Fruit fly (Drosophila melanogaster): ENCODE data around the gene Wdr81.
A peak's percentile ranks its signal among the peaks of the same experiment; 100 is the strongest.

The Wdr81 gene

dm6 chr2L:11989729-11990128 is 31.0 kb downstream of the Wdr81 start, which contains the start of the genes zuc and dgt2:
Gene zuc, minus strand, starts transcription at chr2L:11989882.
Gene dgt2, plus strand, starts transcription at chr2L:11989936.
- no peak for TF ChIP-seq org-1 (GFP tag; optimal IDR thresholded peaks at IDR 0.05)
- TF ChIP-seq CG1233 (GFP tag; optimal IDR thresholded peaks at IDR 0.05), result no peak
- no peak for TF ChIP-seq eyg (GFP tag; optimal IDR thresholded peaks at IDR 0.05)
- TF ChIP-seq run (tag; optimal IDR thresholded peaks at IDR 0.05), result no peak
- no peak for TF ChIP-seq Fer3 (tag; optimal IDR thresholded peaks at IDR 0.05)
- TF ChIP-seq Elba2 (GFP tag; optimal IDR thresholded peaks at IDR 0.05), result no peak
- no peak for TF ChIP-seq lab (GFP tag; optimal IDR thresholded peaks at IDR 0.05)
- no peak for TF ChIP-seq CG6765 (GFP tag; optimal IDR thresholded peaks at IDR 0.05)
- TF ChIP-seq Rfx (GFP tag; IDR thresholded peaks at IDR 0.05), result no peak
- TF ChIP-seq stc (GFP tag; IDR thresholded peaks at IDR 0.05), result no peak
- no peak for TF ChIP-seq CG7372 (GFP tag; IDR thresholded peaks at IDR 0.05)
- TF ChIP-seq ttk (GFP tag; IDR thresholded peaks at IDR 0.05), result no peak
- peak; percentile 29 for TF ChIP-seq YL-1 (GFP tag; optimal IDR thresholded peaks at IDR 0.05)
- no peak for TF ChIP-seq HLH3B (GFP tag; IDR thresholded peaks at IDR 0.05)
- TF ChIP-seq Rx (GFP tag; IDR thresholded peaks at IDR 0.05), result no peak
- no peak for TF ChIP-seq CG9876 (GFP tag; optimal IDR thresholded peaks at IDR 0.05)
- no peak for TF ChIP-seq GATAe (GFP tag; conservative IDR thresholded peaks at IDR 0.05)
- TF ChIP-seq cwo (GFP tag; optimal IDR thresholded peaks at IDR 0.05), result no peak
- TF ChIP-seq CG11093 (GFP tag; IDR thresholded peaks at IDR 0.05), result no peak
- no peak for TF ChIP-seq trh (GFP tag; optimal IDR thresholded peaks at IDR 0.05)
- TF ChIP-seq Xrp1 (GFP tag; IDR thresholded peaks at IDR 0.05), result no peak
- no peak for TF ChIP-seq B-H1 (GFP tag; IDR thresholded peaks at IDR 0.05)
- no peak for TF ChIP-seq dm (GFP tag; optimal IDR thresholded peaks at IDR 0.05)
- TF ChIP-seq sim (GFP tag; IDR thresholded peaks at IDR 0.05), result no peak
- TF ChIP-seq ftz-f1 (GFP tag; optimal IDR thresholded peaks at IDR 0.05), result no peak
- TF ChIP-seq phol (tag; optimal IDR thresholded peaks at IDR 0.05), result peak; percentile 32
- TF ChIP-seq CG15601 (tag; optimal IDR thresholded peaks at IDR 0.05), result no peak
- TF ChIP-seq CG34376 (GFP tag; optimal IDR thresholded peaks at IDR 0.05), result peak; percentile 15
- TF ChIP-seq HmgD (GFP tag; optimal IDR thresholded peaks at IDR 0.05), result no peak
- TF ChIP-seq E2f2 (GFP tag; IDR thresholded peaks at IDR 0.05), result peak; percentile 92
- TF ChIP-seq dmrt99B (tag; optimal IDR thresholded peaks at IDR 0.05), result no peak
- no peak for TF ChIP-seq kni (GFP tag; optimal IDR thresholded peaks at IDR 0.05)
- no peak for TF ChIP-seq CG10366 (GFP tag; IDR thresholded peaks at IDR 0.05)
- no peak for TF ChIP-seq Dip2 (GFP tag; IDR thresholded peaks at IDR 0.05)
- TF ChIP-seq CG10543 (GFP tag; optimal IDR thresholded peaks at IDR 0.05), result no peak
- TF ChIP-seq CG17361 (GFP tag; IDR thresholded peaks at IDR 0.05), result no peak
- no peak for TF ChIP-seq insv (GFP tag; optimal IDR thresholded peaks at IDR 0.05)
- no peak for TF ChIP-seq CG8281 (tag; optimal IDR thresholded peaks at IDR 0.05)
- no peak for TF ChIP-seq Sox100B (GFP tag; optimal IDR thresholded peaks at IDR 0.05)
- TF ChIP-seq ash1 (GFP tag; optimal IDR thresholded peaks at IDR 0.05), result no peak
- TF ChIP-seq so (GFP tag; IDR thresholded peaks at IDR 0.05), result no peak
- peak; percentile 27; the same call in 1 of the 3 replicates for TF ChIP-seq row (GFP tag; IDR thresholded peaks at IDR 0.05)
- no peak for TF ChIP-seq D (optimal IDR thresholded peaks at IDR 0.05)
- TF ChIP-seq D (GFP tag; optimal IDR thresholded peaks at IDR 0.05), result no peak
- no peak for TF ChIP-seq Asciz (GFP tag; optimal IDR thresholded peaks at IDR 0.05)
- no peak for TF ChIP-seq yki (optimal IDR thresholded peaks at IDR 0.05)
- TF ChIP-seq sr (GFP tag; IDR thresholded peaks at IDR 0.05), result no peak
- no peak for TF ChIP-seq CG6854 (GFP tag; optimal IDR thresholded peaks at IDR 0.05)
- TF ChIP-seq CG2202 (tag; optimal IDR thresholded peaks at IDR 0.05), result no peak
- no peak for TF ChIP-seq prd (optimal IDR thresholded peaks at IDR 0.05)
- TF ChIP-seq prd (GFP tag; IDR thresholded peaks at IDR 0.05), result no peak
- TF ChIP-seq CG12299 (tag; optimal IDR thresholded peaks at IDR 0.05), result no peak
- TF ChIP-seq CG18476 (GFP tag; optimal IDR thresholded peaks at IDR 0.05), result no peak
- no peak for TF ChIP-seq CG4282 (GFP tag; optimal IDR thresholded peaks at IDR 0.05)
